Worm (Caenorhabditis elegans) whole organism, L2 larva: ENCODE data around the gene cup-5.

Experiments used
- C34F6.9 ChIP-seq: fragments of 150-350 bp; optimal IDR thresholded peaks from 2 replicates; lab custom pipeline; 2014; ENCODE audit warnings: missing biosample characterization, missing genetic modification characterization
- F13H6.1 ChIP-seq: sonication (generic microtip); optimal IDR thresholded peaks from 2 replicates; lab custom pipeline; 2016; ENCODE audit warnings: missing genetic modification characterization, missing compliant biosample characterization
- R02D3.7 ChIP-seq: fragments of 150-350 bp; optimal IDR thresholded peaks from 2 replicates; lab custom pipeline; 2014; ENCODE audit warnings: missing biosample characterization, missing genetic modification characterization
- Y55F3AM.14 ChIP-seq: fragments of 200-800 bp; sonication (Bioruptor generic); optimal IDR thresholded peaks from 2 replicates; lab custom pipeline; 2018; ENCODE audit warnings: mild to moderate bottlenecking, missing genetic modification characterization, missing compliant biosample characterization
- aly-2 ChIP-seq: fragments of 150-350 bp; optimal IDR thresholded peaks from 2 replicates; lab custom pipeline; 2014; ENCODE audit warnings: missing biosample characterization, missing genetic modification characterization
- ama-1 ChIP-seq: fragments of 150-350 bp; optimal IDR thresholded peaks from 2 replicates; lab custom pipeline; 2018; ENCODE audit warnings: inconsistent platforms
- blmp-1 ChIP-seq: sonication (generic microtip); optimal IDR thresholded peaks from 2 replicates; lab custom pipeline; 2017; ENCODE audit warnings: missing genetic modification characterization, mild to moderate bottlenecking, missing compliant biosample characterization, antibody characterized with exemption, moderate library complexity; ENCODE audit not compliant: insufficient read depth
- ceh-16 ChIP-seq: fragments of 150-350 bp; optimal IDR thresholded peaks from 2 replicates; lab custom pipeline; 2014; ENCODE audit warnings: missing biosample characterization, missing genetic modification characterization
- crh-2 ChIP-seq: sonication (generic microtip); optimal IDR thresholded peaks from 2 replicates; lab custom pipeline; 2017; ENCODE audit warnings: missing biosample characterization, missing genetic modification characterization
- dmd-4 ChIP-seq: sonication (generic microtip); optimal IDR thresholded peaks from 2 replicates; lab custom pipeline; 2017; ENCODE audit warnings: missing biosample characterization, missing genetic modification characterization
- egl-27 ChIP-seq: sonication (generic microtip); optimal IDR thresholded peaks from 3 replicates; lab custom pipeline; 2017; ENCODE audit warnings: missing biosample characterization, missing genetic modification reagents, missing genetic modification characterization
- elt-1 ChIP-seq: fragments of 150-350 bp; optimal IDR thresholded peaks from 2 replicates; lab custom pipeline; 2014; ENCODE audit warnings: missing biosample characterization, missing genetic modification characterization
- fos-1 ChIP-seq: fragments of 150-350 bp; optimal IDR thresholded peaks from 2 replicates; lab custom pipeline; 2014; ENCODE audit warnings: missing biosample characterization, missing genetic modification characterization
- gmeb-1 ChIP-seq: fragments of 150-350 bp; optimal IDR thresholded peaks from 2 replicates; lab custom pipeline; 2014; ENCODE audit warnings: missing biosample characterization, missing genetic modification characterization
- lin-11 ChIP-seq: fragments of 150-350 bp; sonication (generic microtip); optimal IDR thresholded peaks from 2 replicates; lab custom pipeline; 2014; ENCODE audit warnings: missing biosample characterization, missing genetic modification characterization, inconsistent platforms, mixed read lengths
- lin-13 ChIP-seq: fragments of 150-350 bp; optimal IDR thresholded peaks from 2 replicates; lab custom pipeline; 2014; ENCODE audit warnings: missing biosample characterization, missing genetic modification reagents, missing genetic modification characterization
- lin-39 ChIP-seq: fragments of 150-350 bp; optimal IDR thresholded peaks from 2 replicates; lab custom pipeline; 2014; ENCODE audit warnings: missing biosample characterization, missing genetic modification reagents, missing genetic modification characterization
- lsy-2 ChIP-seq, 2 experiments: fragments of 150-350 bp in 1 of 2; sonication (generic microtip) in 1 of 2; optimal IDR thresholded peaks; 2 replicates each; lab custom pipeline; 2014 to 2017; ENCODE audit warnings: missing biosample characterization in 2 of 2, missing genetic modification characterization in 2 of 2
- mab-5 ChIP-seq: fragments of 150-350 bp; optimal IDR thresholded peaks from 2 replicates; lab custom pipeline; 2014; ENCODE audit warnings: missing biosample characterization, missing genetic modification characterization
- mbf-1 ChIP-seq: sonication (generic microtip); optimal IDR thresholded peaks from 2 replicates; lab custom pipeline; 2017; ENCODE audit warnings: missing biosample characterization, missing genetic modification characterization
- mdl-1 ChIP-seq, 2 experiments: fragments of 150-350 bp in 1 of 2; sonication (generic microtip) in 1 of 2; optimal IDR thresholded peaks; 2 replicates each; lab custom pipeline; 2017; ENCODE audit warnings: missing biosample characterization in 2 of 2, missing genetic modification characterization in 2 of 2
- nhr-11 ChIP-seq: fragments of 150-350 bp; optimal IDR thresholded peaks from 2 replicates; lab custom pipeline; 2014; ENCODE audit warnings: missing biosample characterization, missing genetic modification characterization
- nhr-129 ChIP-seq: fragments of 150-350 bp; optimal IDR thresholded peaks from 2 replicates; lab custom pipeline; 2014; ENCODE audit warnings: missing biosample characterization, missing genetic modification characterization
- nhr-21 ChIP-seq: fragments of 150-350 bp; optimal IDR thresholded peaks from 2 replicates; lab custom pipeline; 2014; ENCODE audit warnings: missing biosample characterization, missing genetic modification characterization
- nhr-23 ChIP-seq: fragments of 150-350 bp; optimal IDR thresholded peaks from 2 replicates; lab custom pipeline; 2014; ENCODE audit warnings: missing biosample characterization, missing genetic modification reagents, missing genetic modification characterization
- nhr-237 ChIP-seq: fragments of 150-350 bp; optimal IDR thresholded peaks from 2 replicates; lab custom pipeline; 2014; ENCODE audit warnings: missing biosample characterization, missing genetic modification characterization
- nhr-25 ChIP-seq: fragments of 150-350 bp; sonication (generic microtip); optimal IDR thresholded peaks from 3 replicates; lab custom pipeline; 2014; ENCODE audit warnings: missing biosample characterization, missing genetic modification characterization
- nhr-6 ChIP-seq: fragments of 150-350 bp; optimal IDR thresholded peaks from 2 replicates; lab custom pipeline; 2014; ENCODE audit warnings: missing biosample characterization, missing genetic modification characterization
- nhr-77 ChIP-seq: fragments of 150-350 bp; optimal IDR thresholded peaks from 2 replicates; lab custom pipeline; 2014; ENCODE audit warnings: missing biosample characterization, missing genetic modification characterization
- peb-1 ChIP-seq: fragments of 150-350 bp; optimal IDR thresholded peaks from 2 replicates; lab custom pipeline; 2014; ENCODE audit warnings: missing biosample characterization, missing genetic modification characterization
- sem-4 ChIP-seq: fragments of 150-350 bp; optimal IDR thresholded peaks from 2 replicates; lab custom pipeline; 2014; ENCODE audit warnings: missing biosample characterization, missing genetic modification reagents, missing genetic modification characterization
- skn-1 ChIP-seq: sonication (generic microtip); optimal IDR thresholded peaks from 2 replicates; lab custom pipeline; 2017; ENCODE audit warnings: missing biosample characterization, missing genetic modification characterization
- sma-3 ChIP-seq: sonication (generic microtip); optimal IDR thresholded peaks from 2 replicates; lab custom pipeline; 2016; ENCODE audit warnings: missing genetic modification reagents, missing genetic modification characterization, missing compliant biosample characterization
- sma-9 ChIP-seq, 2 experiments: fragments of 150-350 bp in 1 of 2; sonication (generic microtip) in 1 of 2; optimal IDR thresholded peaks; 2 replicates each; lab custom pipeline; 2014 to 2016; ENCODE audit warnings: missing genetic modification characterization in 2 of 2, mild to moderate bottlenecking in 1 of 2, missing biosample characterization in 1 of 2, missing compliant biosample characterization in 1 of 2, missing genetic modification reagents in 1 of 2, moderate library complexity in 1 of 2
- snpc-4 ChIP-seq: fragments of 150-350 bp; optimal IDR thresholded peaks from 2 replicates; lab custom pipeline; 2014; ENCODE audit warnings: missing biosample characterization, missing genetic modification characterization
- unc-39 ChIP-seq: fragments of 150-350 bp; optimal IDR thresholded peaks from 2 replicates; lab custom pipeline; 2014; ENCODE audit warnings: missing biosample characterization, missing genetic modification characterization
- unc-55 ChIP-seq: fragments of 150-350 bp; sonication (generic microtip); optimal IDR thresholded peaks from 3 replicates; lab custom pipeline; 2014; ENCODE audit warnings: missing biosample characterization, missing genetic modification reagents, missing genetic modification characterization
- zag-1 ChIP-seq: fragments of 150-350 bp; optimal IDR thresholded peaks from 2 replicates; lab custom pipeline; 2014; ENCODE audit warnings: missing biosample characterization, missing genetic modification characterization
- ztf-4 ChIP-seq: fragments of 150-350 bp; optimal IDR thresholded peaks from 2 replicates; lab custom pipeline; 2014; ENCODE audit warnings: missing biosample characterization, missing genetic modification characterization

The cup-5 gene

ce11 chrIII:7570083-7570695 is 13.8 kb upstream of the cup-5 start, which contains the start of gene R13A5.7 (continued):
- peak; percentile 89 for TF ChIP-seq crh-2 (tag; lab: Kevin White, UChicago)
- peak; percentile 60 to 87 for TF ChIP-seq lsy-2 (tag; optimal IDR thresholded peaks at IDR 0.05; lab: Kevin White, UChicago)
- no peak for TF ChIP-seq R02D3.7 (tag; lab: Kevin White, UChicago)
- no peak for TF ChIP-seq peb-1 (tag; lab: Kevin White, UChicago)
- no peak for TF ChIP-seq lin-39 (tag; lab: Kevin White, UChicago)
- peak; percentile 34 for TF ChIP-seq mab-5
- peak; percentile 60 for TF ChIP-seq egl-27
- TF ChIP-seq nhr-23 (tag; lab: Kevin White, UChicago): no peak

- TF ChIP-seq elt-1 (tag; lab: Kevin White, UChicago) (no peak), skn-1 (no peak), egl-27 (no peak), fos-1 (tag; lab: Kevin White, UChicago) (no peak), Y55F3AM.14 (GFP tag; lab: Kevin White, UChicago) (no peak), R02D3.7 (tag; lab: Kevin White, UChicago) (no peak), dmd-4 (tag; lab: Kevin White, UChicago) (no peak), mab-5 (no peak), nhr-11 (no peak), mbf-1 (tag; lab: Kevin White, UChicago) (no peak), unc-55 (GFP tag; lab: Kevin White, UChicago) (no peak)
Measured at ce11 chrIII:7571726-7572125, 12.3 kb upstream of the cup-5 start.

ce11 chrIII:7572781-7573400 is 11.1 kb upstream of the cup-5 start, which contains the start of the genes rpl-9 and lpd-7:
rpl-9 (minus strand) TSS chrIII:7572831.
lpd-7 (plus strand) TSS chrIII:7573350.
- TF ChIP-seq sem-4 (tag; lab: Kevin White, UChicago) (peak; percentile 42), egl-27 (peak; percentile 76), mab-5 (peak; percentile 39), sma-9 (GFP tag; optimal IDR thresholded peaks at IDR 0.05; lab: Kevin White, UChicago) (peak; percentile 74), sma-9 (tag; optimal IDR thresholded peaks at IDR 0.05; lab: Kevin White, UChicago) (no peak), blmp-1 (tag; lab: Kevin White, UChicago) (peak; percentile 72), crh-2 (tag; lab: Kevin White, UChicago) (peak; percentile 87), R02D3.7 (tag; lab: Kevin White, UChicago) (no peak), lin-13 (peak; percentile 89), gmeb-1 (tag; lab: Kevin White, UChicago) (peak; percentile 75), unc-55 (GFP tag; lab: Kevin White, UChicago) (peak; percentile 97), aly-2 (no peak), C34F6.9 (tag; lab: Kevin White, UChicago) (peak; percentile 93), nhr-129 (tag; lab: Kevin White, UChicago) (peak; percentile 97), zag-1 (peak; percentile 67), ceh-16 (tag; lab: Kevin White, UChicago) (peak; percentile 20), unc-39 (tag; lab: Kevin White, UChicago) (no peak), nhr-6 (tag; lab: Kevin White, UChicago) (peak; percentile 77), ztf-4 (tag; lab: Kevin White, UChicago) (peak; percentile 64), nhr-25 (tag; lab: Kevin White, UChicago) (peak; percentile 82), nhr-21 (tag; lab: Kevin White, UChicago) (peak; percentile 72), F13H6.1 (tag; lab: Kevin White, UChicago) (peak; percentile 60), fos-1 (tag; lab: Kevin White, UChicago) (peak; percentile 62), ama-1 (peak; percentile 75), mdl-1 (tag; optimal IDR thresholded peaks at IDR 0.05; lab: Kevin White, UChicago) (peak; percentile 8 to 57), nhr-77 (tag; lab: Kevin White, UChicago) (no peak), snpc-4 (tag; lab: Kevin White, UChicago) (peak; percentile 56), sma-3 (GFP tag; lab: Kevin White, UChicago) (peak; percentile 62), peb-1 (tag; lab: Kevin White, UChicago) (no peak), lsy-2 (tag; optimal IDR thresholded peaks at IDR 0.05; lab: Kevin White, UChicago) (peak; percentile 65 to 91), lin-11 (tag; lab: Kevin White, UChicago) (peak; percentile 72), dmd-4 (tag; lab: Kevin White, UChicago) (no peak), nhr-237 (tag; lab: Kevin White, UChicago) (no peak)
